Worm (Caenorhabditis elegans): ENCODE data around the gene nhr-167.

nhr-167 gene

DNA sequence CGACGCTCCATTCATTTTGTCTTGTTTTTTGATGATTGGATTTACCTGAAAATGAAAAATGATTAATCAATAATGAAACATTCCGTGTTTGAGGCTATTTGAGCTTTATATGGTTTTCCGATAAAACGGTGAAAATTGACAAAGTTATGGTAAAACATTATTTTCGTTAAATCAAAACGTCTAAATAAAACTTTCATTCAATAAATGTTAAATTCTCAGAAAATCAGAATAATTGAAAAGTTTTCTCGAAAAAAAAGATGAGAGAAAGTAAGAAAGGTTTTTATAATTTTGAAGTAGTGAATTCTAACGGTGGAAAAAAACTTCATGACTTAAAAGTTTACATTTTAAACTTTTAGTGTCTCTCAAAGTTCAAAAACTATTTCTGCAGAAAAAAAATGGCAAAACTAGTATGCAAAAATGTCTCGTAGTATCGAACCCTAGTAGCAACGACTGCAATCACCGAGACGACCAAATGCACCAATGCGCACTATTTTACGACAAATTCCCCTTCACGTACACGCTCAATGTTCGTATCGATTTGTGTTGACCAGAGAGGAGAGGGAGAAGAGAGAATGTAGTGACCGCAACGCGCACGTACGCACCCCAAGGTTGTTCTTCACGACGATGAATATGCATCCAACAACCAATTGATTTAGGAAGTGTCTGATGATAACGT lies 35.0 kb downstream of the nhr-167 start, which contains the start of gene nfya-1 (continued):
- TF ChIP-seq fos-1 (tag; optimal IDR thresholded peaks at IDR 0.05) (no peak), mxl-3 (GFP tag; optimal IDR thresholded peaks at IDR 0.05) (peak; percentile 35), zfp-3 (GFP tag; conservative IDR thresholded peaks at IDR 0.05) (no peak), lin-29 (GFP tag; IDR thresholded peaks at IDR 0.05) (no peak), dmd-6 (GFP tag; IDR thresholded peaks at IDR 0.05) (peak; percentile 31; the same call in 1 of the 2 replicates), duxl-1 (tag; optimal IDR thresholded peaks at IDR 0.05; ENCODE audit: poor library complexity) (peak; percentile 11), snpc-1.2 (GFP tag; IDR thresholded peaks at IDR 0.05) (no peak), hmg-1.1 (GFP tag; IDR thresholded peaks at IDR 0.05) (peak; percentile 76), F44E2.7 (GFP tag; IDR thresholded peaks at IDR 0.05) (no peak), saeg-2 (GFP tag; IDR thresholded peaks at IDR 0.05) (no peak), D1046.2 (GFP tag; IDR thresholded peaks at IDR 0.05) (no peak), unc-39 (tag; optimal IDR thresholded peaks at IDR 0.05) (no peak), jun-1 (tag; optimal IDR thresholded peaks at IDR 0.05) (no peak), T26A8.4 (GFP tag; IDR thresholded peaks at IDR 0.05) (peak; percentile 14; the same call in 1 of the 2 replicates), hlh-30 (tag; optimal IDR thresholded peaks at IDR 0.05; ENCODE audit: insufficient read depth) (peak; percentile 67), Y105C5A.15 (GFP tag; IDR thresholded peaks at IDR 0.05) (no peak), daf-8 (GFP tag; IDR thresholded peaks at IDR 0.05) (no peak), mes-2 (tag; optimal IDR thresholded peaks at IDR 0.05; ENCODE audit: poor library complexity, severe bottlenecking) (peak; percentile 75), pha-4 (GFP tag; IDR thresholded peaks at IDR 0.05) (no peak), pha-4 (tag; optimal IDR thresholded peaks at IDR 0.05) (peak; percentile 55), dve-1 (tag; optimal IDR thresholded peaks at IDR 0.05; ENCODE audit: insufficient read depth) (peak; percentile 33), nhr-25 (tag; optimal IDR thresholded peaks at IDR 0.05; ENCODE audit: borderline replicate concordance, insufficient read depth) (peak; percentile 71), ceh-62 (tag; optimal IDR thresholded peaks at IDR 0.05) (no peak), dmd-9 (GFP tag; IDR thresholded peaks at IDR 0.05) (no peak), rbr-2 (tag; optimal IDR thresholded peaks at IDR 0.05) (peak; percentile 45), ctbp-1 (GFP tag; IDR thresholded peaks at IDR 0.05) (no peak), lin-1 (GFP tag; IDR thresholded peaks at IDR 0.05) (no peak), lim-7 (GFP tag; IDR thresholded peaks at IDR 0.05) (no peak), daf-12 (tag; optimal IDR thresholded peaks at IDR 0.05) (no peak), snpc-4 (tag; optimal IDR thresholded peaks at IDR 0.05) (no peak), ceh-20 (GFP tag; IDR thresholded peaks at IDR 0.05) (no peak), egl-27 (tag; optimal IDR thresholded peaks at IDR 0.05) (no peak), nhr-41 (GFP tag; IDR thresholded peaks at IDR 0.05) (no peak)

- no peak for TF ChIP-seq lin-39 (tag; optimal IDR thresholded peaks at IDR 0.05)
- no peak for TF ChIP-seq mxl-2 (GFP tag; conservative IDR thresholded peaks at IDR 0.05)
- no peak for TF ChIP-seq tag-97 (GFP tag; IDR thresholded peaks at IDR 0.05)
- peak; percentile 46 for TF ChIP-seq aha-1 (tag)
These were observed 39.9 kb downstream of the nhr-167 start, which contains the start of gene F55G7.3 for ce11 chrX:11941951-11942350. Gene F55G7.3, minus strand, starts transcription at chrX:11942051.

DNA sequence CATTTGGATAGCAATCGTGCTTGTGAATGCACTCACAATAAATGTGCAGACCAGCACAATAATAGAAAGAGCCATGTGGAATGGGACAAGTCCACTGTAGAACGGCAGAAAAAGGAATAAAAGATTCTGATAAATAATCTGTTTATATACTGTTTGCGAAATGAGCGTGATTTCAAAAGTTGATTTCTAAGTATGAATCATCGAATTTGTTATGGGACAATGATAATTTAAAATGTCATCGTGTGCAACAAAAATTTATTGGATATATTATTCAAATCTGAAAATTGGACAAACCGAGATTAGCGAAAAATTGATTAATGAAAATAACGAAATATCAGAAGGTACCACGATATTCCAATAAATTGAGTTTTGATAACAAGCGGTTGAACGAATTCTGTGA lies 43.1 kb downstream of the nhr-167 start, which contains the start of gene F55G7.5:
Gene F55G7.5 (minus strand): TSS at position 101 of the 400 bp plus-strand sequence.
- TF ChIP-seq nhr-77 (tag; optimal IDR thresholded peaks at IDR 0.05): no peak
- no peak for TF ChIP-seq F49E8.2 (tag; optimal IDR thresholded peaks at IDR 0.05; ENCODE audit: borderline replicate concordance)
- TF ChIP-seq snpc-4 (tag; optimal IDR thresholded peaks at IDR 0.05): no peak
- no peak for TF ChIP-seq sdz-12 (GFP tag; optimal IDR thresholded peaks at IDR 0.05)
- no peak for TF ChIP-seq mxl-3 (GFP tag; optimal IDR thresholded peaks at IDR 0.05)
- no peak for TF ChIP-seq cey-2 (tag; optimal IDR thresholded peaks at IDR 0.05; ENCODE audit: borderline replicate concordance, insufficient read depth)
- no peak for TF ChIP-seq dve-1 (tag; optimal IDR thresholded peaks at IDR 0.05; ENCODE audit: insufficient read depth)
